Worm (Caenorhabditis elegans): Measurements from ENCODE around the gene alp-1.

alp-1 gene

DNA sequence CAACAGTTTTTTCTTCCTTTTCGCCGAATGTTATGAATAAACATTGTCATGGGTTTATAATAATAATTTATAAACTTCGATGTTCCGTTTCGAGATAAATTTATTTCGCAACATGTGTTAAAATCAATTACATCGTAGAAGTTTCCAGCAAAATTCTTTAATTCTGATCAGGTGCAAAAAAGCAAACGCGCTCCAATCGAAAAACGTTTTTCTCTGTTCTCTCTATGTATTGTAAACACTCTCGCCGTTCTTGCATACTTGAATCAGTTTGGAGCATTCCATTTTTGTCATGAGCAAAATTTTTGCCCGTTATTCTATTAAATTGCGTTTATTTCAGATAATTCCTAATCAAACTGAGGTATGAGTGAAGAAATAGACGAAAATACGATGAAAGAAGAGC is 41.5 kb downstream of the alp-1 start, which contains the start of gene rad-54.L2:
rad-54.L2 (plus strand) TSS at position 332 of the 400 bp plus-strand sequence.
- TF ChIP-seq madf-10 (tag; optimal IDR thresholded peaks at IDR 0.05): peak; percentile 45
- no peak for TF ChIP-seq F22D6.2 (tag; optimal IDR thresholded peaks at IDR 0.05)
- peak; percentile 17 for TF ChIP-seq tbp1 (GFP tag; optimal IDR thresholded peaks at IDR 0.05)
- no peak for TF ChIP-seq ztf-28 (GFP tag; IDR thresholded peaks at IDR 0.05)
- peak; percentile 51 for TF ChIP-seq tlf-1 (GFP tag; optimal IDR thresholded peaks at IDR 0.05)
- TF ChIP-seq ekl-4 (GFP tag; IDR thresholded peaks at IDR 0.05): peak; percentile 68; the same call in 1 of the 2 replicates
- peak in 1 of 3 experiments; percentile 34 for TF ChIP-seq lin-35 (GFP tag; optimal IDR thresholded peaks at IDR 0.05)
- TF ChIP-seq F52B5.7 (tag; optimal IDR thresholded peaks at IDR 0.05): no peak
- TF ChIP-seq Y95B8A.8 (GFP tag; IDR thresholded peaks at IDR 0.05): no peak
- peak; percentile 30 for TF ChIP-seq hrde-1 (tag; optimal IDR thresholded peaks at IDR 0.05; ENCODE audit: borderline replicate concordance)
- TF ChIP-seq nhr-27 (tag; optimal IDR thresholded peaks at IDR 0.05): no peak
- TF ChIP-seq Y67H2A.10 (GFP tag; conservative IDR thresholded peaks at IDR 0.05): no peak
- TF ChIP-seq bed-1 (GFP tag; IDR thresholded peaks at IDR 0.05): no peak
- TF ChIP-seq xnd-1 (tag; optimal IDR thresholded peaks at IDR 0.05): no peak
- TF ChIP-seq aptf-3 (GFP tag; IDR thresholded peaks at IDR 0.05): no peak
- TF ChIP-seq nhr-120 (GFP tag; IDR thresholded peaks at IDR 0.05): no peak
- TF ChIP-seq repo-1 (tag; optimal IDR thresholded peaks at IDR 0.05): no peak
- no peak for TF ChIP-seq gei-17 (GFP tag; optimal IDR thresholded peaks at IDR 0.05)
- 0 out of 2 replicates have a peak, but pooled peaks have one; percentile 14 for TF ChIP-seq dox-1 (GFP tag; IDR thresholded peaks at IDR 0.05)
- no peak for TF ChIP-seq F57A8.1 (GFP tag; optimal IDR thresholded peaks at IDR 0.05)
- no peak for TF ChIP-seq let-526 (GFP tag; IDR thresholded peaks at IDR 0.05)
- peak; percentile 94 for TF ChIP-seq cebp-1 (GFP tag; IDR thresholded peaks at IDR 0.05)
- TF ChIP-seq cebp-1 (tag; optimal IDR thresholded peaks at IDR 0.05): peak; percentile 97
- TF ChIP-seq pha-4 (tag; optimal IDR thresholded peaks at IDR 0.05): peak; percentile 91
- TF ChIP-seq nhr-179 (tag; optimal IDR thresholded peaks at IDR 0.05): no peak
- TF ChIP-seq Y53F4B.3 (GFP tag; IDR thresholded peaks at IDR 0.05): no peak
- no peak for TF ChIP-seq dpff-1 (tag; optimal IDR thresholded peaks at IDR 0.05)
- TF ChIP-seq aptf-2 (GFP tag; conservative IDR thresholded peaks at IDR 0.05): no peak
- TF ChIP-seq sptf-2 (GFP tag; optimal IDR thresholded peaks at IDR 0.05): no peak
- no peak for TF ChIP-seq F55B11.4 (tag; optimal IDR thresholded peaks at IDR 0.05; ENCODE audit: borderline replicate concordance, insufficient read depth)
- no peak for TF ChIP-seq unc-62 (GFP tag; optimal IDR thresholded peaks at IDR 0.05)
- no peak for TF ChIP-seq akir-1 (GFP tag; optimal IDR thresholded peaks at IDR 0.05)
- no peak for TF ChIP-seq lir-1 (GFP tag; conservative IDR thresholded peaks at IDR 0.05)
- no peak for TF ChIP-seq hmg-20 (GFP tag; IDR thresholded peaks at IDR 0.05)
- no peak for TF ChIP-seq T26A5.8 (tag; optimal IDR thresholded peaks at IDR 0.05)
- peak; percentile 65 for TF ChIP-seq ztf-18 (tag; optimal IDR thresholded peaks at IDR 0.05)
- TF ChIP-seq mxl-1 (tag; optimal IDR thresholded peaks at IDR 0.05): no peak
- no peak for TF ChIP-seq ztf-22 (GFP tag; optimal IDR thresholded peaks at IDR 0.05)
- TF ChIP-seq lin-54 (GFP tag; optimal IDR thresholded peaks at IDR 0.05): peak; percentile 37
- TF ChIP-seq ceh-27 (GFP tag; optimal IDR thresholded peaks at IDR 0.05): no peak
- TF ChIP-seq ztf-26 (tag; optimal IDR thresholded peaks at IDR 0.05): no peak
- TF ChIP-seq tbx-9 (tag; optimal IDR thresholded peaks at IDR 0.05; ENCODE audit: borderline replicate concordance): no peak
- peak; percentile 56 for TF ChIP-seq nhr-80 (tag; optimal IDR thresholded peaks at IDR 0.05)
- no peak for TF ChIP-seq let-607 (tag; optimal IDR thresholded peaks at IDR 0.05)
- no peak for TF ChIP-seq T07F8.4 (tag; optimal IDR thresholded peaks at IDR 0.05)
- TF ChIP-seq rcor-1 (GFP tag; IDR thresholded peaks at IDR 0.05): no peak
- peak; percentile 48 for TF ChIP-seq lin-40 (tag; optimal IDR thresholded peaks at IDR 0.05)
- no peak for TF ChIP-seq sea-2 (GFP tag; IDR thresholded peaks at IDR 0.05)
- no peak for TF ChIP-seq fkh-3 (tag; optimal IDR thresholded peaks at IDR 0.05)
- TF ChIP-seq pbrm-1 (GFP tag; IDR thresholded peaks at IDR 0.05): peak; percentile 42; the same call in 1 of the 2 replicates

Data from whole organism, young adult.